Worm (Caenorhabditis elegans) whole organism, L2 larva: Measurements from ENCODE around the gene R07E4.5.

ENCODE experiments used
- F13H6.1 ChIP-seq: sonication (generic microtip); optimal IDR thresholded peaks from 2 replicates; lab custom pipeline; 2016; ENCODE audit warnings: missing genetic modification characterization, missing compliant biosample characterization
- R02D3.7 ChIP-seq: fragments of 150-350 bp; optimal IDR thresholded peaks from 2 replicates; lab custom pipeline; 2014; ENCODE audit warnings: missing biosample characterization, missing genetic modification characterization
- aly-2 ChIP-seq: fragments of 150-350 bp; optimal IDR thresholded peaks from 2 replicates; lab custom pipeline; 2014; ENCODE audit warnings: missing biosample characterization, missing genetic modification characterization
- blmp-1 ChIP-seq: sonication (generic microtip); optimal IDR thresholded peaks from 2 replicates; lab custom pipeline; 2017; ENCODE audit warnings: missing genetic modification characterization, mild to moderate bottlenecking, missing compliant biosample characterization, antibody characterized with exemption, moderate library complexity; ENCODE audit not compliant: insufficient read depth
- ceh-16 ChIP-seq: fragments of 150-350 bp; optimal IDR thresholded peaks from 2 replicates; lab custom pipeline; 2014; ENCODE audit warnings: missing biosample characterization, missing genetic modification characterization
- egl-27 ChIP-seq: sonication (generic microtip); optimal IDR thresholded peaks from 3 replicates; lab custom pipeline; 2017; ENCODE audit warnings: missing biosample characterization, missing genetic modification reagents, missing genetic modification characterization
- nhr-23 ChIP-seq: fragments of 150-350 bp; optimal IDR thresholded peaks from 2 replicates; lab custom pipeline; 2014; ENCODE audit warnings: missing biosample characterization, missing genetic modification reagents, missing genetic modification characterization
- nhr-25 ChIP-seq: fragments of 150-350 bp; sonication (generic microtip); optimal IDR thresholded peaks from 3 replicates; lab custom pipeline; 2014; ENCODE audit warnings: missing biosample characterization, missing genetic modification characterization
- skn-1 ChIP-seq: sonication (generic microtip); optimal IDR thresholded peaks from 2 replicates; lab custom pipeline; 2017; ENCODE audit warnings: missing biosample characterization, missing genetic modification characterization
- zag-1 ChIP-seq: fragments of 150-350 bp; optimal IDR thresholded peaks from 2 replicates; lab custom pipeline; 2014; ENCODE audit warnings: missing biosample characterization, missing genetic modification characterization

ce11 chrX:5972212-5972611 lies 19.2 kb upstream of the R07E4.5 start:
- no peak for TF ChIP-seq nhr-25 (tag; lab: Kevin White, UChicago)
- no peak for TF ChIP-seq nhr-23 (tag; lab: Kevin White, UChicago)
- TF ChIP-seq ceh-16 (tag; lab: Kevin White, UChicago), result no peak
- TF ChIP-seq R02D3.7 (tag; lab: Kevin White, UChicago), result no peak
- no peak for TF ChIP-seq zag-1
- TF ChIP-seq egl-27, result no peak
- no peak for TF ChIP-seq skn-1 (tag; lab: Kevin White, UChicago)
- no peak for TF ChIP-seq F13H6.1 (tag; lab: Kevin White, UChicago)
- no peak for TF ChIP-seq aly-2
- no peak for TF ChIP-seq blmp-1
